Worm (Caenorhabditis elegans) whole organism, mixed stage, embryonic: ENCODE data around the gene Y41D4B.1.

ENCODE experiments used
- M03D4.4 ChIP-seq: sonication (generic microtip); optimal IDR thresholded peaks from 2 replicates; lab custom pipeline; 2017; ENCODE audit warnings: mild to moderate bottlenecking, missing genetic modification characterization, missing compliant biosample characterization
- bed-3 ChIP-seq: fragments of 200-800 bp; sonication (Bioruptor generic); optimal IDR thresholded peaks from 3 replicates; lab custom pipeline; 2018; ENCODE audit warnings: mild to moderate bottlenecking, missing genetic modification characterization, moderate library complexity, missing compliant biosample characterization
- ceh-39 ChIP-seq: fragments of 150-350 bp; optimal IDR thresholded peaks from 2 replicates; lab custom pipeline; 2014; ENCODE audit warnings: missing biosample characterization, missing genetic modification characterization
- ceh-43 ChIP-seq: fragments of 200-800 bp; sonication (Bioruptor generic); optimal IDR thresholded peaks from 2 replicates; lab custom pipeline; 2018; ENCODE audit warnings: mild to moderate bottlenecking, missing genetic modification characterization, moderate library complexity, missing compliant biosample characterization
- ceh-83 ChIP-seq: fragments of 200-800 bp; sonication (Bioruptor generic); optimal IDR thresholded peaks from 2 replicates; lab custom pipeline; 2018; ENCODE audit warnings: mild to moderate bottlenecking, missing genetic modification characterization, missing compliant biosample characterization
- ces-1 ChIP-seq: fragments of 150-350 bp; optimal IDR thresholded peaks from 2 replicates; lab custom pipeline; 2014; ENCODE audit warnings: missing biosample characterization, missing genetic modification reagents, missing genetic modification characterization
- cnd-1 ChIP-seq: fragments of 200-800 bp; sonication (Bioruptor generic); optimal IDR thresholded peaks from 2 replicates; lab custom pipeline; 2018; ENCODE audit warnings: mild to moderate bottlenecking, missing genetic modification characterization, missing compliant biosample characterization
- drap-1 ChIP-seq: fragments of 200-800 bp; sonication (Bioruptor generic); optimal IDR thresholded peaks from 3 replicates; lab custom pipeline; 2018; ENCODE audit warnings: mild to moderate bottlenecking, missing genetic modification characterization, missing compliant biosample characterization
- elt-1 ChIP-seq: sonication (generic microtip); optimal IDR thresholded peaks from 2 replicates; lab custom pipeline; 2017; ENCODE audit warnings: missing genetic modification characterization, mild to moderate bottlenecking, missing compliant biosample characterization, antibody characterized with exemption, moderate library complexity, borderline replicate concordance; ENCODE audit not compliant: insufficient read depth
- elt-3 ChIP-seq: fragments of 150-350 bp; optimal IDR thresholded peaks from 2 replicates; lab custom pipeline; 2014; ENCODE audit warnings: missing biosample characterization, missing genetic modification characterization
- flh-1 ChIP-seq: fragments of 200-800 bp; sonication (Bioruptor generic); optimal IDR thresholded peaks from 2 replicates; lab custom pipeline; 2018; ENCODE audit warnings: mild to moderate bottlenecking, missing genetic modification characterization, moderate library complexity, missing compliant biosample characterization
- ham-2 ChIP-seq: fragments of 200-800 bp; sonication (Bioruptor generic); optimal IDR thresholded peaks from 2 replicates; lab custom pipeline; 2018; ENCODE audit warnings: mild to moderate bottlenecking, missing genetic modification characterization, missing compliant biosample characterization
- hlh-1 ChIP-seq: fragments of 150-350 bp; optimal IDR thresholded peaks from 2 replicates; lab custom pipeline; 2014; ENCODE audit warnings: missing biosample characterization, missing genetic modification reagents, missing genetic modification characterization
- lin-13 ChIP-seq: fragments of 150-350 bp; optimal IDR thresholded peaks from 2 replicates; lab custom pipeline; 2014; ENCODE audit warnings: missing biosample characterization, missing genetic modification characterization
- lin-32 ChIP-seq: fragments of 200-800 bp; sonication (Bioruptor generic); optimal IDR thresholded peaks from 2 replicates; lab custom pipeline; 2018; ENCODE audit warnings: mild to moderate bottlenecking, missing genetic modification characterization, missing compliant biosample characterization
- lsy-2 ChIP-seq: fragments of 150-350 bp; optimal IDR thresholded peaks from 2 replicates; lab custom pipeline; 2014; ENCODE audit warnings: missing biosample characterization, missing genetic modification characterization
- mab-5 ChIP-seq: fragments of 150-350 bp; optimal IDR thresholded peaks from 2 replicates; lab custom pipeline; 2014; ENCODE audit warnings: missing biosample characterization, missing genetic modification characterization
- mep-1 ChIP-seq: fragments of 150-350 bp; optimal IDR thresholded peaks from 2 replicates; lab custom pipeline; 2017; ENCODE audit warnings: missing biosample characterization, missing genetic modification reagents, missing genetic modification characterization, inconsistent platforms
- mls-2 ChIP-seq: sonication (generic microtip); optimal IDR thresholded peaks from 2 replicates; lab custom pipeline; 2016; ENCODE audit warnings: mild to moderate bottlenecking, missing genetic modification characterization, moderate library complexity, missing compliant biosample characterization
- nhr-12 ChIP-seq: fragments of 150-350 bp; optimal IDR thresholded peaks from 2 replicates; lab custom pipeline; 2014; ENCODE audit warnings: missing biosample characterization, missing genetic modification characterization
- nhr-2 ChIP-seq: fragments of 150-350 bp; optimal IDR thresholded peaks from 2 replicates; lab custom pipeline; 2014; ENCODE audit warnings: missing biosample characterization, missing genetic modification characterization
- nhr-237 ChIP-seq: fragments of 150-350 bp; optimal IDR thresholded peaks from 2 replicates; lab custom pipeline; 2014; ENCODE audit warnings: missing biosample characterization, missing genetic modification characterization
- nhr-28 ChIP-seq: fragments of 150-350 bp; optimal IDR thresholded peaks from 2 replicates; lab custom pipeline; 2014; ENCODE audit warnings: missing biosample characterization, missing genetic modification characterization
- pha-4 ChIP-seq: fragments of 150-350 bp; optimal IDR thresholded peaks from 2 replicates; lab custom pipeline; 2018; ENCODE audit warnings: missing biosample characterization, missing genetic modification reagents, missing genetic modification characterization
- sem-2 ChIP-seq: fragments of 200-800 bp; sonication (Bioruptor generic); optimal IDR thresholded peaks from 2 replicates; lab custom pipeline; 2018; ENCODE audit warnings: mild to moderate bottlenecking, missing genetic modification characterization, missing compliant biosample characterization
- snpc-4 ChIP-seq: fragments of 150-350 bp; optimal IDR thresholded peaks from 2 replicates; lab custom pipeline; 2014; ENCODE audit warnings: missing biosample characterization, missing genetic modification characterization
- tbx-8 ChIP-seq: fragments of 200-800 bp; sonication (Bioruptor generic); optimal IDR thresholded peaks from 2 replicates; lab custom pipeline; 2018; ENCODE audit warnings: mild to moderate bottlenecking, missing genetic modification characterization, moderate library complexity, missing compliant biosample characterization
- unc-120 ChIP-seq: sonication (generic microtip); optimal IDR thresholded peaks from 2 replicates; lab custom pipeline; 2017; ENCODE audit warnings: missing genetic modification characterization, missing compliant biosample characterization; ENCODE audit not compliant: poor library complexity, severe bottlenecking
- unc-39 ChIP-seq: fragments of 150-350 bp; optimal IDR thresholded peaks from 2 replicates; lab custom pipeline; 2014; ENCODE audit warnings: missing biosample characterization, missing genetic modification characterization
- zip-8 ChIP-seq: fragments of 150-350 bp; optimal IDR thresholded peaks from 2 replicates; lab custom pipeline; 2014; ENCODE audit warnings: missing biosample characterization, missing genetic modification characterization

The Y41D4B.1 gene

DNA sequence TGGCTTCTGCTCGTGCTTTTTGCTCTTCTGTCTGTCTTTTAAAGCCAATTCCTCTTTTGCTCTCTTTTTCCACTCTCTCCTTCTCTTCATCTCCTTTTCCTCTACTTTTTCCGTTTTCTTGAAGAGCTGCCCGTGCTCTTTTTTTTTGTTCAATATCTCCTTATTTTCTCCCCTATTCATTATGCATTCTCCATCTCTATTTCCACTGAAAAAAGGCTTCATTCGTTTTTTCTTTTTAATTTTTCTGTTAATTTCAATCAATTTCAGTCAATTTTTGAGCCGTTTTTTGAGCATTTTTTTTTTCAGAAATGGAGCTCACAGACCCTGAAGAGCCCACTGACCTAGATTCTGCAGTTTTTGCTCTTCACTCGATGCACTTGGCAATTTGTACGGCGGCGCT, at the start of gene Y41D4B.1:
Gene Y41D4B.1 (plus strand): TSS at position 301 of the 400 bp plus-strand sequence.
- TF ChIP-seq elt-3 (tag; lab: Kevin White, UChicago), result no peak
- no peak for TF ChIP-seq sem-2 (GFP tag; lab: Kevin White, UChicago)
- TF ChIP-seq ceh-39, result no peak

DNA sequence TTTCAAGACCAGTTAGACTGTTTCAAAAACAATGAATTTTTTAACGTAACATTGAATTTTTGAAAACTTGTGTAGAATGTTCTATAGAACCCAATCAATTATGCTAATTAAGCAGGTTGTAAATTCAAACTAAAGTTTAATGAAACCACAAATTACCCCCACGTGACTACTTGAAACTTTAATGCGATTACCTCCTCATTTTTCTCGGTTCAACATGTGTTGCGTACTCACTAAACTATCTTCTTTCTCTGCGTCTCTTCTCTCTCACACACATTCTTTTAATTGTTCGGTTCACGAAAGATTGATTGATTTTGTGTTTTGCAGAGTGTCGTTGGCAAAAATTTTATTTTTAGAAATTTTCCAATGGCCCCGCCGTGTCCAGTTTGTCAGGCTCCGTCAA, 48.8 kb upstream of the Y41D4B.1 start, which contains the start of gene nhr-87:
Gene nhr-87 (plus strand): TSS at position 318 of the 400 bp plus-strand sequence.
- TF ChIP-seq elt-3 (tag; lab: Kevin White, UChicago), result no peak
- TF ChIP-seq mab-5 (tag; lab: Kevin White, UChicago), result no peak
- no peak for TF ChIP-seq mls-2 (tag; lab: Kevin White, UChicago)
- peak; percentile 22 for TF ChIP-seq hlh-1 (tag; lab: Kevin White, UChicago)
- TF ChIP-seq mep-1 (tag; lab: Kevin White, UChicago), result no peak
- TF ChIP-seq ces-1 (GFP tag; lab: Kevin White, UChicago), result peak; percentile 47
- no peak for TF ChIP-seq snpc-4 (tag; lab: Kevin White, UChicago)
- TF ChIP-seq pha-4 (tag; lab: Kevin White, UChicago), result no peak
- TF ChIP-seq zip-8 (tag; lab: Kevin White, UChicago), result no peak

DNA sequence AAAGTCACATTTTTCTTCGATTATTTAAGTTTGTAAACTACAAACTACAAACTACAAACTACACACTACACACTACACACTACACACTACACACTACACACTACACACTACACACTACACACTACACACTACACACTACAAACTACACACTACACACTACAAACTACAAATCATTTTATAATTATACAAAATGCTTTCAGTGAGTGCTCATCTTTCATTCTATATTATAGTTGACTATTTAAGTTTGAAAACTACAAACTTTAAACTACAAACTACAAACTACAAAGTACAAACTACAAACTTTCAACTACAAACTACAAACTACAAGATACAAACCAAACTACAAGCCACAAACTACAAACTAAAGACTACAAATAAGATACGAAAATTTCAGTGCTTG, 48.1 kb upstream of the Y41D4B.1 start:
- no peak for TF ChIP-seq lin-13
- no peak for TF ChIP-seq pha-4 (tag; lab: Kevin White, UChicago)
- no peak for TF ChIP-seq unc-120 (tag; lab: Kevin White, UChicago)
- TF ChIP-seq unc-39 (tag; lab: Kevin White, UChicago), result no peak
- no peak for TF ChIP-seq tbx-8
- TF ChIP-seq lsy-2 (tag; lab: Kevin White, UChicago), result no peak
- no peak for TF ChIP-seq elt-1
- TF ChIP-seq flh-1 (GFP tag; lab: Kevin White, UChicago), result no peak
- TF ChIP-seq ceh-43 (GFP tag; lab: Kevin White, UChicago), result no peak
- TF ChIP-seq nhr-28 (tag; lab: Kevin White, UChicago), result no peak
- no peak for TF ChIP-seq ces-1 (GFP tag; lab: Kevin White, UChicago)
- TF ChIP-seq nhr-12, result no peak
- no peak for TF ChIP-seq sem-2 (GFP tag; lab: Kevin White, UChicago)
- no peak for TF ChIP-seq mls-2 (tag; lab: Kevin White, UChicago)
- no peak for TF ChIP-seq ham-2
- no peak for TF ChIP-seq nhr-237
- no peak for TF ChIP-seq lin-32 (GFP tag; lab: Kevin White, UChicago)
- no peak for TF ChIP-seq mab-5 (tag; lab: Kevin White, UChicago)

DNA sequence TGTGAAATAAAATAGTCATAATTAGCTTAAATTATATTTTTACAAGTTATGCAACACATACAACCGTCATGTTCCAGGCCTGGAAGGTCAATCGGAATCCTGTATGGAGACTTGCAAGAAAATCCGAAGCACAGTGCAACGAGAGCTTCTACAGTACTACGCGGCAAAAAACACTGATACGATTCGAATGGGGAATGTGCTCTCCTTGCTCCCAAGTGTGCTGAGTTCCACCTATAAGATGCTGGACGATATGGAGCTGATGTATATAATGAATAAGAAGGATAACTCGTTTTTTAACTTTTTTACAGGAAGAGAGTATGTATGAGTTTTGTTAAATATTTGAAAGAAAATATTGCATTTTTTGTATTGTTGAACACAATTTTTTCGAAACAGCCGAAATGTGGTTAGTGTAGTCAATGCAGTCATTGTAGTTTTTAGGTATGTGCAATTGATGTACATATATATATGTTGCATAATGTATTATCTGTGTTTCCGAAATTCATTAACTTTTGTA, 46.1 kb upstream of the Y41D4B.1 start, which contains the start of gene nhr-146:
Gene nhr-146 (plus strand): TSS at position 464 of the 514 bp plus-strand sequence.
- TF ChIP-seq nhr-2 (tag; lab: Kevin White, UChicago), result no peak
- TF ChIP-seq nhr-237, result no peak
- no peak for TF ChIP-seq sem-2 (GFP tag; lab: Kevin White, UChicago)
- TF ChIP-seq unc-120 (tag; lab: Kevin White, UChicago), result no peak
- no peak for TF ChIP-seq ham-2
- TF ChIP-seq ceh-39, result no peak
- no peak for TF ChIP-seq flh-1 (GFP tag; lab: Kevin White, UChicago)

DNA sequence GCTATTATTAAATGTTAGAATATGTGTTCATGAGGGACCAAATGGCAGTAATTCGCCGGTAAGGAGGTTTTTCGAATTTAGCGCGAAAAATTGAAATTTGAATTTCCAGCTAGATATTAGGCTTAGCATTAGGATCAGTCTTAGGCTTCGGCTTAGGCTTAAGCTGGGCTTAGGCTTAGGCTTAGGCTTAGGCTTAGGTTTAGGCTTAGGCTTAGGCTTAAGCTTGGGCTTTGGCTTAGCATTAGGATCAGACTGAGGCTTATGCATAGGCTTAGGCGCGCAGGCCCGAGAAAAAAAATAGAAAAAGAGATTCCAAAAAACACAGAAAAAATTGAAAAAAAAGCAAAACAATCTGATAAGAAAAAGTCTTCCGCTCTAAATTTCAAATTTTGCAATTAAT, 44.2 kb upstream of the Y41D4B.1 start:
- no peak for TF ChIP-seq nhr-237
- no peak for TF ChIP-seq hlh-1 (tag; lab: Kevin White, UChicago)
- no peak for TF ChIP-seq drap-1
- TF ChIP-seq lin-32 (GFP tag; lab: Kevin White, UChicago), result no peak
- TF ChIP-seq ceh-83, result no peak
- no peak for TF ChIP-seq lin-13
- TF ChIP-seq ces-1 (GFP tag; lab: Kevin White, UChicago), result no peak
- TF ChIP-seq bed-3, result no peak
- TF ChIP-seq cnd-1 (tag; lab: Kevin White, UChicago), result no peak
- TF ChIP-seq sem-2 (GFP tag; lab: Kevin White, UChicago), result no peak
- TF ChIP-seq ceh-39, result no peak

DNA sequence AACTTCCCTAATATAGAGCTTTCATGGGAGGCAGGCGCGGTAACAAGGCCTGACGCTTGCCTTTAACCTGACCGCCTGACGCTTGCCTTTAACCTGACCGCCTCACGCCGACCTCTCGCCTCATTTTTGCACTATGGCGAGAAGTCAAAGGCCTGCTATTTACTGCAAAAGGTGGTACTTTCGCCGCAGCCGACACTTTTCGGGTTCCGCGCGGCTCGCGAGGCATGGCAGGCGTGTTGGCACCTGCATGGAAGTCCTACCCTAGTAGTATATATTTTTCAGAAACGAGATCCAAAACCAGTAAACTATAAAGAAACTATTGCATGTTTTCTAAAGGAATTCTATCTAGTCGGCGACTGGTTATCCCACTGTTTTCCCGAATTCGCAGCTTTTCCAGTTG, 43.8 kb upstream of the Y41D4B.1 start:
- TF ChIP-seq M03D4.4 (tag; lab: Kevin White, UChicago) (no peak), unc-120 (tag; lab: Kevin White, UChicago) (no peak), bed-3 (no peak), cnd-1 (tag; lab: Kevin White, UChicago) (no peak)
